Fruit fly (Drosophila melanogaster): ENCODE measurements around the gene CG32700.
A peak's percentile ranks its signal among the peaks of the same experiment; 100 is the strongest.

- peak; percentile 22 for TF ChIP-seq Hnf4 (GFP tag; optimal IDR thresholded peaks at IDR 0.05)
- TF ChIP-seq fru (GFP tag; optimal IDR thresholded peaks at IDR 0.05) = peak; percentile 64
- no peak for TF ChIP-seq Rel (GFP tag; optimal IDR thresholded peaks at IDR 0.05)
- TF ChIP-seq Rel (tag; optimal IDR thresholded peaks at IDR 0.05) = peak; percentile 25
These were observed 32.1 kb upstream of the CG32700 start for dm6 chrX:9582659-9583317.
